Worm (Caenorhabditis elegans) whole organism, young adult: ENCODE measurements around the gene cest-4.

Source experiments
- B0261.1 ChIP-seq: sonication (generic microtip); optimal IDR thresholded peaks from 2 replicates; lab custom pipeline; 2016; ENCODE audit warnings: mild to moderate bottlenecking, missing genetic modification characterization, moderate library complexity, missing compliant biosample characterization
- C17E4.6 ChIP-seq: fragments of 200-800 bp; sonication (Bioruptor generic); IDR thresholded peaks from 2 replicates; pipeline ENCODE4 v1.3.6; 2022; ENCODE audit warnings: missing genetic modification reagents, missing genetic modification characterization, missing compliant biosample characterization
- D2030.7 ChIP-seq: fragments of 200-800 bp; sonication (Bioruptor generic); IDR thresholded peaks from 2 replicates; pipeline ENCODE4 v1.3.6; 2022; ENCODE audit warnings: missing genetic modification reagents, missing genetic modification characterization, missing compliant biosample characterization
- F37B4.10 ChIP-seq: fragments of 200-800 bp; sonication (Bioruptor generic); IDR thresholded peaks from 2 replicates; pipeline ENCODE4 v1.3.6; 2022; ENCODE audit warnings: missing genetic modification characterization, missing compliant biosample characterization
- F49E8.2 ChIP-seq: sonication (generic microtip); optimal IDR thresholded peaks from 3 replicates; lab custom pipeline; 2017; ENCODE audit warnings: missing genetic modification characterization, mild to moderate bottlenecking, missing compliant biosample characterization, antibody characterized with exemption, moderate library complexity; ENCODE audit not compliant: insufficient read depth
- Y53G8AR.9 ChIP-seq: fragments of 200-800 bp; sonication (Bioruptor generic); conservative IDR thresholded peaks from 2 replicates; pipeline ENCODE4 v1.3.6; 2022; ENCODE audit warnings: missing genetic modification reagents, missing genetic modification characterization, missing compliant biosample characterization
- akir-1 ChIP-seq: fragments of 200-800 bp; sonication (Bioruptor generic); optimal IDR thresholded peaks from 2 replicates; lab custom pipeline; 2018; ENCODE audit warnings: mild to moderate bottlenecking, missing genetic modification characterization, moderate library complexity, missing compliant biosample characterization
- ama-1 ChIP-seq, 3 experiments: fragments of 150-350 bp in 1 of 3; sonication (generic microtip) in 2 of 3; optimal IDR thresholded peaks; 2 replicates each; lab custom pipeline; 2014 to 2018; ENCODE audit warnings: missing biosample characterization in 2 of 3, missing genetic modification characterization in 2 of 3, missing genetic modification reagents in 2 of 3
- aptf-2 ChIP-seq: fragments of 200-800 bp; sonication (Bioruptor generic); conservative IDR thresholded peaks from 2 replicates; pipeline ENCODE4 v1.3.6; 2022; ENCODE audit warnings: missing genetic modification reagents, missing genetic modification characterization, missing compliant biosample characterization
- athp-1 ChIP-seq: sonication (generic microtip); optimal IDR thresholded peaks from 2 replicates; lab custom pipeline; 2017; ENCODE audit warnings: mild to moderate bottlenecking, missing genetic modification characterization, missing compliant biosample characterization
- attf-5 ChIP-seq: fragments of 200-800 bp; sonication (Bioruptor generic); optimal IDR thresholded peaks from 2 replicates; lab custom pipeline; 2018; ENCODE audit warnings: mild to moderate bottlenecking, missing genetic modification characterization, missing compliant biosample characterization
- ceh-79 ChIP-seq: sonication (generic microtip); optimal IDR thresholded peaks from 2 replicates; lab custom pipeline; 2017; ENCODE audit warnings: mild to moderate bottlenecking, missing genetic modification characterization, missing compliant biosample characterization
- chd-7 ChIP-seq: sonication (generic microtip); optimal IDR thresholded peaks from 2 replicates; lab custom pipeline; 2016; ENCODE audit warnings: mild to moderate bottlenecking, missing genetic modification characterization, moderate library complexity, missing compliant biosample characterization
- dpl-1 ChIP-seq: fragments of 150-350 bp; optimal IDR thresholded peaks from 2 replicates; lab custom pipeline; 2014; ENCODE audit warnings: missing biosample characterization, missing genetic modification reagents, missing genetic modification characterization
- efl-1 ChIP-seq: fragments of 150-350 bp; optimal IDR thresholded peaks from 2 replicates; lab custom pipeline; 2014; ENCODE audit warnings: missing biosample characterization, missing genetic modification reagents, missing genetic modification characterization
- ekl-4 ChIP-seq: fragments of 200-800 bp; sonication (Bioruptor generic); IDR thresholded peaks from 2 replicates; pipeline ENCODE4 v1.3.6; 2022; ENCODE audit warnings: missing genetic modification reagents, missing genetic modification characterization, missing compliant biosample characterization
- ets-4 ChIP-seq: fragments of 200-800 bp; sonication (Bioruptor generic); optimal IDR thresholded peaks from 2 replicates; lab custom pipeline; 2018; ENCODE audit warnings: mild to moderate bottlenecking, missing genetic modification characterization, missing compliant biosample characterization
- him-1 ChIP-seq: sonication (generic microtip); optimal IDR thresholded peaks from 2 replicates; lab custom pipeline; 2016; ENCODE audit warnings: missing genotype, missing genetic modification reagents, missing genetic modification characterization, missing compliant biosample characterization
- hlh-26 ChIP-seq: fragments of 200-800 bp; sonication (Bioruptor generic); conservative IDR thresholded peaks from 2 replicates; pipeline ENCODE4 v1.3.6; 2022; ENCODE audit warnings: missing genetic modification reagents, missing genetic modification characterization, missing compliant biosample characterization
- hsf-1 ChIP-seq: fragments of 200-800 bp; sonication (Bioruptor generic); IDR thresholded peaks from 2 replicates; pipeline ENCODE4 v1.3.6; 2022; ENCODE audit warnings: missing genetic modification reagents, missing genetic modification characterization, missing compliant biosample characterization
- lag-1 ChIP-seq: fragments of 200-800 bp; sonication (Bioruptor generic); IDR thresholded peaks from 2 replicates; pipeline ENCODE4 v1.3.6; 2022; ENCODE audit warnings: missing genetic modification reagents, missing genetic modification characterization, missing compliant biosample characterization
- let-526 ChIP-seq: fragments of 200-800 bp; sonication (Bioruptor generic); IDR thresholded peaks from 2 replicates; pipeline ENCODE4 v1.3.6; 2022; ENCODE audit warnings: missing genetic modification reagents, missing genetic modification characterization, missing compliant biosample characterization
- let-607 ChIP-seq, 2 experiments: fragments of 200-800 bp in 1 of 2; sonication (Bioruptor generic) in 1 of 2; sonication (generic microtip) in 1 of 2; optimal IDR thresholded peaks; 2 replicates each; lab custom pipeline; 2016 to 2018; ENCODE audit warnings: mild to moderate bottlenecking in 2 of 2, missing compliant biosample characterization in 2 of 2, missing genetic modification characterization in 2 of 2, moderate library complexity in 2 of 2, missing genotype in 1 of 2
- lin-35 ChIP-seq, 3 experiments: fragments of 150-350 bp in 2 of 3; sonication (generic microtip) in 1 of 3; optimal IDR thresholded peaks; 2 replicates each; lab custom pipeline; 2014 to 2018; ENCODE audit warnings: missing biosample characterization in 3 of 3, missing genetic modification characterization in 3 of 3, missing genetic modification reagents in 3 of 3
- lin-40 ChIP-seq: sonication (generic microtip); optimal IDR thresholded peaks from 2 replicates; lab custom pipeline; 2016; ENCODE audit warnings: missing genetic modification characterization, mild to moderate bottlenecking, missing compliant biosample characterization, missing genotype, missing genetic modification reagents
- lin-54 ChIP-seq: fragments of 200-800 bp; sonication (Bioruptor generic); optimal IDR thresholded peaks from 2 replicates; lab custom pipeline; 2018; ENCODE audit warnings: mild to moderate bottlenecking, missing genetic modification characterization, missing compliant biosample characterization
- madf-3 ChIP-seq: fragments of 200-800 bp; sonication (Bioruptor generic); IDR thresholded peaks from 2 replicates; pipeline ENCODE4 v1.3.6; 2022; ENCODE audit warnings: missing genetic modification reagents, missing genetic modification characterization, missing compliant biosample characterization
- madf-6 ChIP-seq: fragments of 200-800 bp; sonication (Bioruptor generic); IDR thresholded peaks from 2 replicates; pipeline ENCODE4 v1.3.6; 2022; ENCODE audit warnings: missing genetic modification reagents, missing genetic modification characterization, missing compliant biosample characterization
- mcd-1 ChIP-seq: fragments of 200-800 bp; sonication (Bioruptor generic); IDR thresholded peaks from 2 replicates; pipeline ENCODE4 v1.3.6; 2022; ENCODE audit warnings: missing genetic modification reagents, missing genetic modification characterization, missing compliant biosample characterization
- nhr-90 ChIP-seq: sonication (generic microtip); optimal IDR thresholded peaks from 2 replicates; lab custom pipeline; 2016; ENCODE audit warnings: missing genotype, mild to moderate bottlenecking, missing genetic modification characterization, missing compliant biosample characterization
- pha-4 ChIP-seq: fragments of 150-350 bp; sonication (generic microtip); optimal IDR thresholded peaks from 2 replicates; lab custom pipeline; 2014; ENCODE audit warnings: missing biosample characterization, missing genetic modification reagents, missing genetic modification characterization
- rcor-1 ChIP-seq: fragments of 200-800 bp; sonication (Bioruptor generic); IDR thresholded peaks from 2 replicates; pipeline ENCODE4 v1.3.6; 2022; ENCODE audit warnings: missing genetic modification reagents, missing genetic modification characterization, missing compliant biosample characterization
- snpc-1.1 ChIP-seq: sonication (generic microtip); optimal IDR thresholded peaks from 2 replicates; lab custom pipeline; 2017; ENCODE audit warnings: missing genetic modification characterization, mild to moderate bottlenecking, missing compliant biosample characterization, antibody characterized with exemption, moderate library complexity, missing genotype, missing genetic modification reagents; ENCODE audit not compliant: insufficient read depth
- snpc-1.3 ChIP-seq: sonication (generic microtip); optimal IDR thresholded peaks from 2 replicates; lab custom pipeline; 2017; ENCODE audit warnings: missing genetic modification characterization, mild to moderate bottlenecking, missing compliant biosample characterization, antibody characterized with exemption, moderate library complexity, missing genotype, missing genetic modification reagents; ENCODE audit not compliant: insufficient read depth
- snpc-4 ChIP-seq, 5 experiments: fragments of 150-350 bp in 1 of 5; sonication (generic microtip) in 4 of 5; optimal IDR thresholded peaks; 2 replicates each; lab custom pipeline; 2014 to 2018; ENCODE audit warnings: missing genetic modification characterization in 5 of 5, missing biosample characterization in 3 of 5, antibody characterized with exemption in 2 of 5, mild to moderate bottlenecking in 2 of 5, missing compliant biosample characterization in 2 of 5, missing genotype in 2 of 5, moderate library complexity in 2 of 5, missing genetic modification reagents in 1 of 5
- sptf-2 ChIP-seq: fragments of 200-800 bp; sonication (Bioruptor generic); optimal IDR thresholded peaks from 2 replicates; lab custom pipeline; 2018; ENCODE audit warnings: mild to moderate bottlenecking, missing genetic modification characterization, missing compliant biosample characterization
- tbp1 ChIP-seq: fragments of 200-800 bp; sonication (Bioruptor generic); optimal IDR thresholded peaks from 2 replicates; lab custom pipeline; 2018; ENCODE audit warnings: mild to moderate bottlenecking, missing genetic modification characterization, missing compliant biosample characterization
- tbx-9 ChIP-seq: sonication (generic microtip); optimal IDR thresholded peaks from 2 replicates; lab custom pipeline; 2016; ENCODE audit warnings: borderline replicate concordance, missing genetic modification characterization, inconsistent platforms, missing compliant biosample characterization
- ztf-18 ChIP-seq: sonication (generic microtip); optimal IDR thresholded peaks from 2 replicates; lab custom pipeline; 2016; ENCODE audit warnings: missing genotype, mild to moderate bottlenecking, missing genetic modification characterization, missing compliant biosample characterization
- ztf-28 ChIP-seq: fragments of 200-800 bp; sonication (Bioruptor generic); IDR thresholded peaks from 2 replicates; pipeline ENCODE4 v1.3.6; 2022; ENCODE audit warnings: missing genetic modification reagents, missing genetic modification characterization, missing compliant biosample characterization

The cest-4 gene

ce11 chrIV:6839091-6839522, 37.0 kb upstream of the cest-4 start (continued):
- TF ChIP-seq nhr-90 (no peak), ztf-28 (GFP tag; lab: Robert Waterston, UW) (no peak), ekl-4 (GFP tag; lab: Robert Waterston, UW) (no peak), ztf-18 (tag; lab: Kevin White, UChicago) (peak; percentile 24), aptf-2 (GFP tag; lab: Robert Waterston, UW) (no peak), let-607 (tag; optimal IDR thresholded peaks at IDR 0.05; lab: Kevin White, UChicago) (peak in 1 of 2 experiments; percentile 62), athp-1 (tag; lab: Kevin White, UChicago) (no peak), snpc-1.3 (tag; lab: Kevin White, UChicago) (no peak), lin-35 (GFP tag; optimal IDR thresholded peaks at IDR 0.05; lab: Kevin White, UChicago) (peak in 1 of 3 experiments; percentile 52), him-1 (tag; lab: Kevin White, UChicago) (no peak), chd-7 (peak; percentile 33), pha-4 (tag; lab: Kevin White, UChicago) (peak; percentile 58), C17E4.6 (GFP tag; lab: Robert Waterston, UW) (no peak), tbx-9 (tag; lab: Kevin White, UChicago) (no peak), efl-1 (no peak), let-526 (GFP tag; lab: Robert Waterston, UW) (no peak), B0261.1 (tag; lab: Kevin White, UChicago) (no peak), snpc-4 (GFP tag; optimal IDR thresholded peaks at IDR 0.05; lab: Kevin White, UChicago) (no peak), snpc-4 (tag; optimal IDR thresholded peaks at IDR 0.05; lab: Kevin White, UChicago) (peak in 2 of 4 experiments; percentile 31 to 47), attf-5 (GFP tag; lab: Kevin White, UChicago) (peak; percentile 80), hsf-1 (GFP tag; lab: Robert Waterston, UW) (no peak), mcd-1 (GFP tag; lab: Robert Waterston, UW) (peak; percentile 54), lin-40 (peak; percentile 83), F37B4.10 (GFP tag; lab: Robert Waterston, UW) (no peak)

- TF ChIP-seq madf-3 = no peak
- TF ChIP-seq ztf-18 (tag; lab: Kevin White, UChicago) = no peak
- TF ChIP-seq lin-54 (GFP tag; lab: Kevin White, UChicago) = no peak
- no peak for TF ChIP-seq madf-6 (GFP tag; lab: Robert Waterston, UW)
- no peak for TF ChIP-seq akir-1
- TF ChIP-seq D2030.7 (GFP tag; lab: Robert Waterston, UW) = no peak
- no peak for TF ChIP-seq snpc-1.1
- TF ChIP-seq mcd-1 (GFP tag; lab: Robert Waterston, UW) = no peak
- no peak for TF ChIP-seq Y53G8AR.9 (GFP tag; lab: Robert Waterston, UW)
- no peak for TF ChIP-seq F49E8.2 (tag; lab: Kevin White, UChicago)
- no peak for TF ChIP-seq ets-4 (GFP tag; lab: Kevin White, UChicago)
- TF ChIP-seq, all 124 proteins: peak for 0
Measured at ce11 chrIV:6836769-6837168, 34.6 kb upstream of the cest-4 start.

- TF ChIP-seq ama-1 (optimal IDR thresholded peaks at IDR 0.05; lab: Kevin White, UChicago) (no peak), ama-1 (GFP tag; optimal IDR thresholded peaks at IDR 0.05; lab: Kevin White, UChicago) (no peak), lag-1 (GFP tag; lab: Robert Waterston, UW) (no peak), sptf-2 (GFP tag; lab: Kevin White, UChicago) (no peak), hlh-26 (GFP tag; lab: Robert Waterston, UW) (no peak), ceh-79 (tag; lab: Kevin White, UChicago) (no peak), rcor-1 (GFP tag; lab: Robert Waterston, UW) (no peak), dpl-1 (GFP tag; lab: Kevin White, UChicago) (no peak), tbp1 (GFP tag; lab: Kevin White, UChicago) (no peak)
Measured at ce11 chrIV:6834705-6835104, 32.6 kb upstream of the cest-4 start.
